3 fruit fly cellular contexts compared by ENCODE assay signal in genomic region chr3R:24148838-24149237, dm6.
TF ChIP-seq lines count a peak whose summit lies in the region.

TSS of gene Slimp (minus strand) at chr3R:24148967.

TF ChIP-seq in whole organism, adult, 20 proteins besides CTCF, POLR2A, EP300 and RAD21 (continued from another document):
- TF ChIP-seq toe (GFP tag; optimal IDR thresholded peaks at IDR 0.05; lab: Kevin White, UChicago) (peak; percentile 60), Hr96 (GFP tag; optimal IDR thresholded peaks at IDR 0.05; lab: Kevin White, UChicago) (no peak)
TF ChIP-seq in whole organism, adult: peak in this region for 12.

TF ChIP-seq in whole organism, embryonic, 481 proteins besides CTCF, POLR2A, EP300 and RAD21 (continued from another document and continues in another):
- no peak for TF ChIP-seq CG1602 (GFP tag; optimal IDR thresholded peaks at IDR 0.05; lab: Kevin White, UChicago)
- TF ChIP-seq sug (tag; optimal IDR thresholded peaks at IDR 0.05; lab: Kevin White, UChicago) = peak; percentile 21
- no peak for TF ChIP-seq Dbx (GFP tag; IDR thresholded peaks at IDR 0.05; lab: Robert Waterston, UW)
- TF ChIP-seq MTF-1 (GFP tag; optimal IDR thresholded peaks at IDR 0.05; lab: Kevin White, UChicago; ENCODE audit: borderline replicate concordance) = no peak
- peak; percentile 98 for TF ChIP-seq wek (GFP tag; optimal IDR thresholded peaks at IDR 0.05; lab: Kevin White, UChicago)
- peak; percentile 6 for TF ChIP-seq CG7839 (tag; optimal IDR thresholded peaks at IDR 0.05; lab: Kevin White, UChicago)
- 0 out of 3 replicates have a peak, but pooled peaks have one; percentile 17 for TF ChIP-seq knrl (GFP tag; IDR thresholded peaks at IDR 0.05; lab: Robert Waterston, UW; ENCODE audit: partially characterized antibody)
- TF ChIP-seq PHDP (tag; optimal IDR thresholded peaks at IDR 0.05; lab: Kevin White, UChicago) = peak; percentile 2
- peak; percentile 14 for TF ChIP-seq CG12659 (GFP tag; optimal IDR thresholded peaks at IDR 0.05; lab: Kevin White, UChicago)
- TF ChIP-seq vfl (GFP tag; optimal IDR thresholded peaks at IDR 0.05; lab: Kevin White, UChicago) = no peak
- peak; percentile 11 for TF ChIP-seq CG4617 (GFP tag; optimal IDR thresholded peaks at IDR 0.05; lab: Kevin White, UChicago; ENCODE audit: borderline replicate concordance)
- TF ChIP-seq Scr (GFP tag; IDR thresholded peaks at IDR 0.05; lab: Robert Waterston, UW; ENCODE audit: partially characterized antibody) = 0 out of 2 replicates have a peak, but pooled peaks have one; percentile 2
- peak; percentile 6 for TF ChIP-seq Blimp-1 (GFP tag; optimal IDR thresholded peaks at IDR 0.05; lab: Kevin White, UChicago)
- no peak for TF ChIP-seq CG3407 (GFP tag; optimal IDR thresholded peaks at IDR 0.05; lab: Kevin White, UChicago)
- TF ChIP-seq gem (tag; optimal IDR thresholded peaks at IDR 0.05; lab: Kevin White, UChicago) = peak; percentile 49
- peak; percentile 25 for TF ChIP-seq lilli (GFP tag; optimal IDR thresholded peaks at IDR 0.05; lab: Kevin White, UChicago)
- TF ChIP-seq dan (GFP tag; IDR thresholded peaks at IDR 0.05; lab: Robert Waterston, UW) = no peak
- peak; percentile 42 for TF ChIP-seq CG18599 (GFP tag; optimal IDR thresholded peaks at IDR 0.05; lab: Kevin White, UChicago)
- no peak for TF ChIP-seq Side (GFP tag; optimal IDR thresholded peaks at IDR 0.05; lab: Kevin White, UChicago)
- peak in 1 of 2 experiments; percentile 32 for TF ChIP-seq bsh (GFP tag; optimal IDR thresholded peaks at IDR 0.05; lab: Kevin White, UChicago)
- no peak for TF ChIP-seq hb (GFP tag; IDR thresholded peaks at IDR 0.05; lab: Robert Waterston, UW; ENCODE audit: partially characterized antibody)
- peak; percentile 20 for TF ChIP-seq Ets97D (GFP tag; optimal IDR thresholded peaks at IDR 0.05; lab: Kevin White, UChicago)
- no peak for TF ChIP-seq Mad (GFP tag; optimal IDR thresholded peaks at IDR 0.05; lab: Kevin White, UChicago)
- TF ChIP-seq CG10979 (tag; optimal IDR thresholded peaks at IDR 0.05; lab: Kevin White, UChicago) = peak; percentile 18
- peak; percentile 48 for TF ChIP-seq D19A (tag; optimal IDR thresholded peaks at IDR 0.05; lab: Kevin White, UChicago)
- peak; percentile 13 for TF ChIP-seq CG10147 (GFP tag; optimal IDR thresholded peaks at IDR 0.05; lab: Kevin White, UChicago)
- peak in 1 of 2 experiments; percentile 22 for TF ChIP-seq dpn (GFP tag; optimal IDR thresholded peaks at IDR 0.05; lab: Kevin White, UChicago)
- peak; percentile 17 for TF ChIP-seq Meics (GFP tag; optimal IDR thresholded peaks at IDR 0.05; lab: Kevin White, UChicago)
- TF ChIP-seq CG13775 (GFP tag; optimal IDR thresholded peaks at IDR 0.05; lab: Kevin White, UChicago) = peak; percentile 27
- TF ChIP-seq jigr1 (GFP tag; IDR thresholded peaks at IDR 0.05; lab: Robert Waterston, UW) = no peak
- 0 out of 3 replicates have a peak, but pooled peaks have one; percentile 20 for TF ChIP-seq CG11695 (GFP tag; IDR thresholded peaks at IDR 0.05; lab: Robert Waterston, UW)
- TF ChIP-seq cwo (GFP tag; optimal IDR thresholded peaks at IDR 0.05; lab: Kevin White, UChicago) = no peak
- peak in 1 of 3 experiments; percentile 31 for TF ChIP-seq lola (GFP tag; optimal IDR thresholded peaks at IDR 0.05; lab: Kevin White, UChicago)
- no peak for TF ChIP-seq cas (GFP tag; IDR thresholded peaks at IDR 0.05; lab: Robert Waterston, UW)
- no peak for TF ChIP-seq CG8478 (optimal IDR thresholded peaks at IDR 0.05; lab: Kevin White, UChicago)
- TF ChIP-seq crp (GFP tag; optimal IDR thresholded peaks at IDR 0.05; lab: Kevin White, UChicago) = peak; percentile 56 to 93
- TF ChIP-seq unpg (GFP tag; optimal IDR thresholded peaks at IDR 0.05; lab: Kevin White, UChicago) = peak; percentile 11
- peak; percentile 39 for TF ChIP-seq CG13287 (GFP tag; IDR thresholded peaks at IDR 0.05; lab: Robert Waterston, UW; ENCODE audit: partially characterized antibody)
- peak; percentile 49 for TF ChIP-seq stwl (tag; optimal IDR thresholded peaks at IDR 0.05; lab: Kevin White, UChicago)
- TF ChIP-seq CG13424 (tag; optimal IDR thresholded peaks at IDR 0.05; lab: Kevin White, UChicago) = peak; percentile 1
- TF ChIP-seq Elba2 (GFP tag; optimal IDR thresholded peaks at IDR 0.05; lab: Kevin White, UChicago) = peak; percentile 45
- no peak for TF ChIP-seq CG12942 (GFP tag; optimal IDR thresholded peaks at IDR 0.05; lab: Kevin White, UChicago)
- TF ChIP-seq al (GFP tag; IDR thresholded peaks at IDR 0.05; lab: Robert Waterston, UW) = no peak
- peak; percentile 21 for TF ChIP-seq CG10267 (tag; optimal IDR thresholded peaks at IDR 0.05; lab: Kevin White, UChicago)
- TF ChIP-seq peb (GFP tag; IDR thresholded peaks at IDR 0.05; lab: Robert Waterston, UW) = no peak
- TF ChIP-seq CG9817 (tag; optimal IDR thresholded peaks at IDR 0.05; lab: Kevin White, UChicago) = peak; percentile 14
- peak; percentile 48 for TF ChIP-seq CG2712 (tag; optimal IDR thresholded peaks at IDR 0.05; lab: Kevin White, UChicago)
- TF ChIP-seq CG1832 (GFP tag; optimal IDR thresholded peaks at IDR 0.05; lab: Kevin White, UChicago) = no peak
- no peak for TF ChIP-seq H2.0 (GFP tag; IDR thresholded peaks at IDR 0.05; lab: Robert Waterston, UW)
- peak; percentile 8 for TF ChIP-seq CoRest (tag; optimal IDR thresholded peaks at IDR 0.05; lab: Kevin White, UChicago)
- peak; percentile 29; the same call in 1 of the 2 replicates for TF ChIP-seq slbo (GFP tag; IDR thresholded peaks at IDR 0.05; lab: Robert Waterston, UW)
- TF ChIP-seq jumu (GFP tag; optimal IDR thresholded peaks at IDR 0.05; lab: Kevin White, UChicago) = no peak
- peak; percentile 28 for TF ChIP-seq trem (tag; optimal IDR thresholded peaks at IDR 0.05; lab: Kevin White, UChicago)
- TF ChIP-seq yki (optimal IDR thresholded peaks at IDR 0.05; lab: Kevin White, UChicago) = no peak
- peak; percentile 78 for TF ChIP-seq Ets65A (GFP tag; lab: Kevin White, UChicago)
- no peak for TF ChIP-seq danr (GFP tag; IDR thresholded peaks at IDR 0.05; lab: Robert Waterston, UW)
- no peak for TF ChIP-seq CG7987 (GFP tag; optimal IDR thresholded peaks at IDR 0.05; lab: Kevin White, UChicago)
- no peak for TF ChIP-seq CG4424 (GFP tag; optimal IDR thresholded peaks at IDR 0.05; lab: Kevin White, UChicago)
- peak in 1 of 2 experiments; percentile 26 for TF ChIP-seq Hr51 (GFP tag; optimal IDR thresholded peaks at IDR 0.05; lab: Kevin White, UChicago)
- TF ChIP-seq CG34422 (GFP tag; IDR thresholded peaks at IDR 0.05; lab: Robert Waterston, UW) = peak; percentile 49; the same call in 1 of the 3 replicates
- peak; percentile 52 for TF ChIP-seq CG2120 (GFP tag; optimal IDR thresholded peaks at IDR 0.05; lab: Kevin White, UChicago)
- peak; percentile 25 for TF ChIP-seq nmo (GFP tag; optimal IDR thresholded peaks at IDR 0.05; lab: Kevin White, UChicago)
- no peak for TF ChIP-seq CG17912 (GFP tag; optimal IDR thresholded peaks at IDR 0.05; lab: Kevin White, UChicago)

TF ChIP-seq in whole organism, prepupa, 60 proteins besides CTCF, POLR2A, EP300 and RAD21 (continued from another document):
- TF ChIP-seq dsx (GFP tag; optimal IDR thresholded peaks at IDR 0.05; lab: Kevin White, UChicago; ENCODE audit: poor library complexity, severe bottlenecking) (no peak), CG11294 (GFP tag; IDR thresholded peaks at IDR 0.05; lab: Robert Waterston, UW) (no peak), esn (GFP tag; optimal IDR thresholded peaks at IDR 0.05; lab: Kevin White, UChicago) (peak; percentile 55), Ets21C (GFP tag; optimal IDR thresholded peaks at IDR 0.05; lab: Kevin White, UChicago) (no peak), CG8319 (GFP tag; optimal IDR thresholded peaks at IDR 0.05; lab: Kevin White, UChicago) (no peak), CG6808 (GFP tag; optimal IDR thresholded peaks at IDR 0.05; lab: Kevin White, UChicago) (no peak), fd59A (GFP tag; optimal IDR thresholded peaks at IDR 0.05; lab: Kevin White, UChicago) (no peak), achi (GFP tag; optimal IDR thresholded peaks at IDR 0.05; lab: Kevin White, UChicago) (peak; percentile 26), Eip93F (GFP tag; optimal IDR thresholded peaks at IDR 0.05; lab: Kevin White, UChicago) (no peak), CG10669 (GFP tag; optimal IDR thresholded peaks at IDR 0.05; lab: Kevin White, UChicago) (no peak), Sox14 (GFP tag; optimal IDR thresholded peaks at IDR 0.05; lab: Kevin White, UChicago) (peak; percentile 5), svp (GFP tag; lab: Kevin White, UChicago) (peak; percentile 76), Smox (GFP tag; optimal IDR thresholded peaks at IDR 0.05; lab: Kevin White, UChicago) (peak; percentile 37), cyc (GFP tag; optimal IDR thresholded peaks at IDR 0.05; lab: Kevin White, UChicago) (no peak), Hr4 (GFP tag; optimal IDR thresholded peaks at IDR 0.05; lab: Kevin White, UChicago) (peak; percentile 46), Hr38 (GFP tag; optimal IDR thresholded peaks at IDR 0.05; lab: Kevin White, UChicago) (no peak), Hr39 (GFP tag; optimal IDR thresholded peaks at IDR 0.05; lab: Kevin White, UChicago) (peak; percentile 1), Met (GFP tag; optimal IDR thresholded peaks at IDR 0.05; lab: Kevin White, UChicago) (peak; percentile 43), vri (GFP tag; optimal IDR thresholded peaks at IDR 0.05; lab: Kevin White, UChicago) (peak; percentile 46), spab (GFP tag; optimal IDR thresholded peaks at IDR 0.05; lab: Kevin White, UChicago) (no peak), CG34406 (GFP tag; optimal IDR thresholded peaks at IDR 0.05; lab: Kevin White, UChicago) (peak; percentile 10), CG3919 (GFP tag; optimal IDR thresholded peaks at IDR 0.05; lab: Kevin White, UChicago) (no peak), CG6792 (GFP tag; optimal IDR thresholded peaks at IDR 0.05; lab: Kevin White, UChicago) (no peak), CG15336 (GFP tag; IDR thresholded peaks at IDR 0.05; lab: Robert Waterston, UW) (no peak), acj6 (GFP tag; optimal IDR thresholded peaks at IDR 0.05; lab: Kevin White, UChicago) (peak; percentile 42), salr (GFP tag; optimal IDR thresholded peaks at IDR 0.05; lab: Kevin White, UChicago) (no peak), Ets96B (tag; optimal IDR thresholded peaks at IDR 0.05; lab: Kevin White, UChicago) (peak; percentile 3), Eip78C (GFP tag; lab: Kevin White, UChicago) (peak; percentile 83), Eip75B (GFP tag; optimal IDR thresholded peaks at IDR 0.05; lab: Kevin White, UChicago) (peak; percentile 18), CG4318 (GFP tag; optimal IDR thresholded peaks at IDR 0.05; lab: Kevin White, UChicago) (no peak), ss (GFP tag; optimal IDR thresholded peaks at IDR 0.05; lab: Kevin White, UChicago) (no peak), fd85E (GFP tag; optimal IDR thresholded peaks at IDR 0.05; lab: Kevin White, UChicago) (no peak), lz (GFP tag; optimal IDR thresholded peaks at IDR 0.05; lab: Kevin White, UChicago) (peak; percentile 40), CG11762 (GFP tag; optimal IDR thresholded peaks at IDR 0.05; lab: Kevin White, UChicago; ENCODE audit: insufficient read depth) (no peak), topi (GFP tag; optimal IDR thresholded peaks at IDR 0.05; lab: Kevin White, UChicago) (peak; percentile 29), CG6276 (GFP tag; optimal IDR thresholded peaks at IDR 0.05; lab: Kevin White, UChicago) (no peak), Sox102F (GFP tag; optimal IDR thresholded peaks at IDR 0.05; lab: Kevin White, UChicago) (no peak), pdm3 (GFP tag; optimal IDR thresholded peaks at IDR 0.05; lab: Kevin White, UChicago) (peak; percentile 52)
TF ChIP-seq in whole organism, prepupa: peak in this region for 24.
